Fruit fly (Drosophila melanogaster) whole organism, embryonic: ENCODE data around the gene Dhdds.
A peak's percentile ranks its signal among the peaks of the same experiment; 100 is the strongest.

ENCODE experiments used
- Abd-B ChIP-seq: fragments of 200-800 bp; sonication (Bioruptor generic); optimal IDR thresholded peaks from 2 replicates; lab custom pipeline; 2018; ENCODE audit warnings: missing biosample characterization, mild to moderate bottlenecking, missing genetic modification characterization, moderate library complexity
- Atf3 ChIP-seq: fragments of 200-800 bp; sonication (Bioruptor generic); optimal IDR thresholded peaks from 3 replicates; lab custom pipeline; 2016; ENCODE audit warnings: missing biosample characterization, missing genetic modification characterization
- CG10431 ChIP-seq: fragments of 200-800 bp; sonication (Bioruptor generic); optimal IDR thresholded peaks from 3 replicates; lab custom pipeline; 2018; ENCODE audit warnings: missing biosample characterization, mild to moderate bottlenecking, missing genetic modification characterization
- CG13296 ChIP-seq: fragments of 200-800 bp; sonication (Bioruptor generic); optimal IDR thresholded peaks from 3 replicates; lab custom pipeline; 2018; ENCODE audit warnings: missing biosample characterization, mild to moderate bottlenecking, missing genetic modification characterization
- CG14860 ChIP-seq: fragments of 200-800 bp; sonication (Bioruptor generic); IDR thresholded peaks from 3 replicates; pipeline ENCODE4 v1.3.6; 2022; ENCODE audit warnings: missing biosample characterization, missing genetic modification characterization; ENCODE audit not compliant: partially characterized antibody
- CG15073 ChIP-seq: fragments of 200-800 bp; sonication (Bioruptor generic); optimal IDR thresholded peaks from 2 replicates; lab custom pipeline; 2016; ENCODE audit warnings: missing biosample characterization, missing genetic modification characterization
- CG2129 ChIP-seq: fragments of 200-800 bp; sonication (Bioruptor generic); IDR thresholded peaks from 2 replicates; pipeline ENCODE4 v1.3.6; 2022; ENCODE audit warnings: missing biosample characterization, missing genetic modification characterization; ENCODE audit not compliant: partially characterized antibody
- CG2678 ChIP-seq: fragments of 200-800 bp; sonication (Bioruptor generic); optimal IDR thresholded peaks from 3 replicates; lab custom pipeline; 2019; ENCODE audit warnings: missing biosample characterization, mild to moderate bottlenecking, missing genetic modification characterization, moderate library complexity
- CG33557 ChIP-seq: fragments of 200-800 bp; sonication (Bioruptor generic); optimal IDR thresholded peaks from 2 replicates; lab custom pipeline; 2019; ENCODE audit warnings: missing biosample characterization, mild to moderate bottlenecking, missing genetic modification characterization, moderate library complexity
- CG3995 ChIP-seq: fragments of 200-800 bp; sonication (Bioruptor generic); optimal IDR thresholded peaks from 3 replicates; lab custom pipeline; 2016; ENCODE audit warnings: missing biosample characterization, missing genetic modification characterization
- CG4360 ChIP-seq: fragments of 200-800 bp; sonication (Bioruptor generic); IDR thresholded peaks from 2 replicates; pipeline ENCODE4 v1.3.6; 2022; ENCODE audit warnings: missing biosample characterization, missing genetic modification characterization
- CG43689 ChIP-seq: fragments of 200-800 bp; sonication (Bioruptor generic); IDR thresholded peaks from 2 replicates; pipeline ENCODE4 v1.3.6; 2022; ENCODE audit warnings: missing biosample characterization, missing genetic modification characterization
- CG4730 ChIP-seq: fragments of 200-800 bp; sonication (Bioruptor generic); IDR thresholded peaks from 2 replicates; pipeline ENCODE4 v1.3.6; 2022; ENCODE audit warnings: missing biosample characterization, missing genetic modification characterization
- CG8388 ChIP-seq: fragments of 200-800 bp; sonication (Bioruptor generic); optimal IDR thresholded peaks from 2 replicates; lab custom pipeline; 2019; ENCODE audit warnings: missing biosample characterization, mild to moderate bottlenecking, missing genetic modification characterization, moderate library complexity
- CG8924 ChIP-seq: fragments of 200-800 bp; optimal IDR thresholded peaks from 3 replicates; lab custom pipeline; 2019; ENCODE audit warnings: missing biosample characterization, mild to moderate bottlenecking, missing genetic modification characterization, moderate library complexity
- CG9215 ChIP-seq: fragments of 200-800 bp; sonication (Bioruptor generic); IDR thresholded peaks from 2 replicates; pipeline ENCODE4 v1.3.6; 2022; ENCODE audit warnings: missing biosample characterization, missing genetic modification characterization
- CTCF ChIP-seq: fragments of 200-800 bp; sonication (Bioruptor generic); optimal IDR thresholded peaks from 2 replicates; lab custom pipeline; 2017; ENCODE audit warnings: missing biosample characterization, mild to moderate bottlenecking, missing genetic modification characterization, moderate library complexity
- Dad ChIP-seq: fragments of 200-800 bp; sonication (Bioruptor generic); optimal IDR thresholded peaks from 3 replicates; lab custom pipeline; 2016; ENCODE audit warnings: missing biosample characterization, missing genetic modification characterization
- Eip74EF ChIP-seq, 2 experiments: fragments of 200-800 bp in 1 of 2; fragments of >200 bp in 1 of 2; sonication (Bioruptor generic) in 1 of 2; optimal IDR thresholded peaks; 2 replicates each; lab custom pipeline; 2017 to 2019; ENCODE audit warnings: missing biosample characterization in 2 of 2, missing genetic modification characterization in 2 of 2, mild to moderate bottlenecking in 1 of 2, moderate library complexity in 1 of 2
- Elba2 ChIP-seq: fragments of 200-800 bp; sonication (Bioruptor generic); optimal IDR thresholded peaks from 3 replicates; lab custom pipeline; 2016; ENCODE audit warnings: missing biosample characterization, missing genetic modification characterization
- H15 ChIP-seq: fragments of 200-800 bp; sonication (Bioruptor generic); IDR thresholded peaks from 3 replicates; pipeline ENCODE4 v1.3.6; 2022; ENCODE audit warnings: missing biosample characterization, missing genetic modification characterization
- HHEX ChIP-seq: fragments of 200-800 bp; sonication (Bioruptor generic); optimal IDR thresholded peaks from 3 replicates; lab custom pipeline; 2017; ENCODE audit warnings: missing biosample characterization, mild to moderate bottlenecking, missing genetic modification characterization, missing genetic modification reagents
- HLH4C ChIP-seq: fragments of 200-800 bp; sonication (Bioruptor generic); IDR thresholded peaks from 3 replicates; pipeline ENCODE4 v1.3.6; 2022; ENCODE audit warnings: missing biosample characterization, missing genetic modification characterization; ENCODE audit not compliant: partially characterized antibody
- Hmr ChIP-seq: fragments of 200-800 bp; sonication (Bioruptor generic); optimal IDR thresholded peaks from 3 replicates; lab custom pipeline; 2017; ENCODE audit warnings: mild to moderate bottlenecking, missing biosample characterization, missing genetic modification reagents, missing genetic modification characterization
- Hmx ChIP-seq: fragments of 200-800 bp; sonication (Bioruptor generic); optimal IDR thresholded peaks from 2 replicates; lab custom pipeline; 2016; ENCODE audit warnings: missing biosample characterization, missing genetic modification characterization
- Hr39 ChIP-seq: fragments of >200 bp; optimal IDR thresholded peaks from 2 replicates; lab custom pipeline; 2017
- Lpt ChIP-seq: fragments of >200 bp; optimal IDR thresholded peaks from 2 replicates; lab custom pipeline; 2018; ENCODE audit warnings: missing biosample characterization, missing genetic modification characterization
- Scr ChIP-seq: fragments of 200-800 bp; sonication (Bioruptor generic); IDR thresholded peaks from 2 replicates; pipeline ENCODE4 v1.3.6; 2022; ENCODE audit warnings: missing biosample characterization, missing genetic modification characterization; ENCODE audit not compliant: partially characterized antibody
- abd-A ChIP-seq: fragments of 200-800 bp; sonication (Bioruptor generic); optimal IDR thresholded peaks from 3 replicates; lab custom pipeline; 2019; ENCODE audit warnings: missing biosample characterization, mild to moderate bottlenecking, missing genetic modification characterization, moderate library complexity
- bowl ChIP-seq: fragments of 200-800 bp; sonication (Bioruptor generic); IDR thresholded peaks from 2 replicates; pipeline ENCODE4 v1.3.6; 2022; ENCODE audit warnings: missing biosample characterization, missing genetic modification characterization
- bsh ChIP-seq, 2 experiments: fragments of 200-800 bp; sonication (Bioruptor generic); optimal IDR thresholded peaks; 2 replicates each; lab custom pipeline; 2017 to 2018; ENCODE audit warnings: mild to moderate bottlenecking in 2 of 2, missing biosample characterization in 2 of 2, missing genetic modification characterization in 2 of 2, moderate library complexity in 1 of 2
- da ChIP-seq: fragments of 200-800 bp; sonication (Bioruptor generic); optimal IDR thresholded peaks from 2 replicates; lab custom pipeline; 2016; ENCODE audit warnings: missing biosample characterization, missing genetic modification characterization
- ems ChIP-seq: fragments of 200-800 bp; sonication (Bioruptor generic); optimal IDR thresholded peaks from 3 replicates; lab custom pipeline; 2016; ENCODE audit warnings: missing biosample characterization, missing genetic modification characterization
- fd102C ChIP-seq: fragments of 200-800 bp; sonication (Bioruptor generic); optimal IDR thresholded peaks from 2 replicates; lab custom pipeline; 2018; ENCODE audit warnings: missing biosample characterization, mild to moderate bottlenecking, missing genetic modification characterization, moderate library complexity
- fu2 ChIP-seq: fragments of 200-800 bp; sonication (Bioruptor generic); optimal IDR thresholded peaks from 2 replicates; lab custom pipeline; 2016; ENCODE audit warnings: missing biosample characterization, missing genetic modification characterization
- grn ChIP-seq: fragments of 200-800 bp; sonication (Bioruptor generic); optimal IDR thresholded peaks from 3 replicates; lab custom pipeline; 2017; ENCODE audit warnings: missing biosample characterization, missing genetic modification characterization
- gsb ChIP-seq: fragments of 200-800 bp; sonication (Bioruptor generic); IDR thresholded peaks from 2 replicates; pipeline ENCODE4 v1.3.6; 2022; ENCODE audit warnings: missing biosample characterization, missing genetic modification characterization
- h ChIP-seq: fragments of >200 bp; optimal IDR thresholded peaks from 2 replicates; lab custom pipeline; 2017
- ham ChIP-seq: fragments of 200-800 bp; sonication (Bioruptor generic); IDR thresholded peaks from 2 replicates; pipeline ENCODE4 v1.3.6; 2022; ENCODE audit warnings: missing biosample characterization, missing genetic modification characterization
- insv ChIP-seq, 2 experiments: fragments of 200-800 bp; sonication (Bioruptor generic); optimal IDR thresholded peaks; 3 replicates each; lab custom pipeline; 2016 to 2018; ENCODE audit warnings: missing biosample characterization in 2 of 2, missing genetic modification characterization in 2 of 2
- mld ChIP-seq: fragments of 200-800 bp; sonication (Bioruptor generic); IDR thresholded peaks from 3 replicates; pipeline ENCODE4 v1.3.6; 2022; ENCODE audit warnings: missing biosample characterization, missing genetic modification characterization; ENCODE audit not compliant: partially characterized antibody
- otp ChIP-seq: fragments of 200-800 bp; sonication (Bioruptor generic); IDR thresholded peaks from 3 replicates; pipeline ENCODE4, ENCODE4 v1.3.6; 2022; ENCODE audit warnings: missing biosample characterization, missing genetic modification characterization
- p53 ChIP-seq: fragments of 200-800 bp; sonication (Bioruptor generic); optimal IDR thresholded peaks from 2 replicates; lab custom pipeline; 2016; ENCODE audit warnings: missing biosample characterization, missing genetic modification characterization
- pnt ChIP-seq: fragments of 200-800 bp; sonication (Bioruptor generic); optimal IDR thresholded peaks from 3 replicates; lab custom pipeline; 2016; ENCODE audit warnings: missing biosample characterization, missing genetic modification characterization
- sens-2 ChIP-seq: fragments of 200-800 bp; sonication (Bioruptor generic); IDR thresholded peaks from 2 replicates; pipeline ENCODE4 v1.3.6; 2022; ENCODE audit warnings: missing biosample characterization, missing genetic modification characterization
- sim ChIP-seq: fragments of 200-800 bp; sonication (Bioruptor generic); IDR thresholded peaks from 2 replicates; pipeline ENCODE4 v1.3.6; 2022; ENCODE audit warnings: missing biosample characterization, missing genetic modification characterization
- sisA ChIP-seq: fragments of 200-800 bp; sonication (Bioruptor generic); IDR thresholded peaks from 2 replicates; pipeline ENCODE4 v1.3.6; 2022; ENCODE audit warnings: missing biosample characterization, missing genetic modification characterization
- slp2 ChIP-seq: fragments of 200-800 bp; sonication (Bioruptor generic); optimal IDR thresholded peaks from 2 replicates; lab custom pipeline; 2016; ENCODE audit warnings: missing biosample characterization, missing genetic modification characterization
- tap ChIP-seq: fragments of 200-800 bp; optimal IDR thresholded peaks from 3 replicates; lab custom pipeline; 2019; ENCODE audit warnings: missing biosample characterization, mild to moderate bottlenecking, missing genetic modification characterization, moderate library complexity
- tna ChIP-seq: fragments of 200-800 bp; sonication (Bioruptor generic); IDR thresholded peaks from 2 replicates; pipeline ENCODE4 v1.3.6; 2022; ENCODE audit warnings: missing biosample characterization, missing genetic modification characterization; ENCODE audit not compliant: partially characterized antibody
- unc-4 ChIP-seq: fragments of 200-800 bp; sonication (Bioruptor generic); IDR thresholded peaks from 2 replicates; pipeline ENCODE4 v1.3.6; 2022; ENCODE audit warnings: missing biosample characterization, missing genetic modification characterization; ENCODE audit not compliant: partially characterized antibody

Dhdds gene

dm6 chrX:7934679-7935078, 1.5 kb upstream of the Dhdds start, which contains the start of gene RpS14b (continued):
- TF ChIP-seq mld: peak; percentile 52; the same call in 2 of the 3 replicates
- no peak for TF ChIP-seq CG8924
- TF ChIP-seq sim (GFP tag; lab: Robert Waterston, UW): peak; percentile 42; the same call in 1 of the 2 replicates
- peak; percentile 81 for TF ChIP-seq CG13296 (GFP tag; lab: Kevin White, UChicago)
- TF ChIP-seq tna (GFP tag; lab: Robert Waterston, UW): 0 out of 2 replicates have a peak, but pooled peaks have one; percentile 33
- peak; percentile 48 for TF ChIP-seq da
- TF ChIP-seq grn (GFP tag; lab: Kevin White, UChicago): peak; percentile 6
- 0 out of 2 replicates have a peak, but pooled peaks have one; percentile 31 for TF ChIP-seq sens-2 (GFP tag; lab: Robert Waterston, UW)
- TF ChIP-seq h (lab: Kevin White, UChicago): no peak
- peak; percentile 45 for TF ChIP-seq Dad (GFP tag; lab: Kevin White, UChicago)
- peak; percentile 51; the same call in 1 of the 2 replicates for TF ChIP-seq gsb
- TF ChIP-seq Hmr (GFP tag; lab: Kevin White, UChicago): peak; percentile 85
- peak; percentile 72 for TF ChIP-seq HLH4C (GFP tag; lab: Robert Waterston, UW)
- TF ChIP-seq tap: no peak
- no peak for TF ChIP-seq Lpt (GFP tag; lab: Kevin White, UChicago)
- TF ChIP-seq H15 (GFP tag; lab: Robert Waterston, UW): peak; percentile 44; the same call in 1 of the 3 replicates
- peak; percentile 79 for TF ChIP-seq unc-4
- peak; percentile 31 for TF ChIP-seq CG2678 (tag; lab: Kevin White, UChicago)
- TF ChIP-seq CG4730 (GFP tag; lab: Robert Waterston, UW): peak; percentile 40; the same call in 1 of the 2 replicates
- TF ChIP-seq HHEX (GFP tag; lab: Kevin White, UChicago): peak; percentile 68
- peak; percentile 8; the same call in 1 of the 2 replicates for TF ChIP-seq CG43689 (GFP tag; lab: Robert Waterston, UW)
- TF ChIP-seq CG4360: peak; percentile 65
- TF ChIP-seq CG8388 (GFP tag; lab: Kevin White, UChicago): no peak
- TF ChIP-seq Hmx (GFP tag; lab: Kevin White, UChicago): no peak
- peak; percentile 31 for TF ChIP-seq fu2 (GFP tag; lab: Kevin White, UChicago)
- TF ChIP-seq Scr (GFP tag; lab: Robert Waterston, UW): peak; percentile 73
- peak; percentile 6 for TF ChIP-seq slp2 (GFP tag; lab: Kevin White, UChicago)
- TF ChIP-seq CG2129: peak; percentile 32
- TF ChIP-seq CG9215 (GFP tag; lab: Robert Waterston, UW): no peak
- no peak for TF ChIP-seq pnt (GFP tag; lab: Kevin White, UChicago)
- peak; percentile 55; the same call in 2 of the 3 replicates for TF ChIP-seq CG14860
- TF ChIP-seq otp (GFP tag; lab: Robert Waterston, UW): peak; percentile 68; the same call in 2 of the 3 replicates
- peak in 1 of 2 experiments; percentile 43 for TF ChIP-seq insv (GFP tag; optimal IDR thresholded peaks at IDR 0.05; lab: Kevin White, UChicago)
- no peak for TF ChIP-seq Eip74EF (GFP tag; optimal IDR thresholded peaks at IDR 0.05; lab: Kevin White, UChicago)
- peak; percentile 21 for TF ChIP-seq CG33557 (GFP tag; lab: Kevin White, UChicago)
- TF ChIP-seq ems (GFP tag; lab: Kevin White, UChicago): peak; percentile 41
- TF ChIP-seq CG10431: peak; percentile 39
- peak; percentile 52 for TF ChIP-seq Atf3 (GFP tag; lab: Kevin White, UChicago)
- peak in 1 of 2 experiments; percentile 21 for TF ChIP-seq bsh (GFP tag; optimal IDR thresholded peaks at IDR 0.05; lab: Kevin White, UChicago)
- no peak for TF ChIP-seq fd102C
- TF ChIP-seq CG3995 (GFP tag; lab: Kevin White, UChicago): peak; percentile 5
- no peak for TF ChIP-seq Hr39 (lab: Kevin White, UChicago)
- TF ChIP-seq CTCF (GFP tag; lab: Kevin White, UChicago): peak; percentile 26
- TF ChIP-seq abd-A (tag; lab: Kevin White, UChicago): no peak
- TF ChIP-seq sisA: peak; percentile 24; the same call in 1 of the 2 replicates
- TF ChIP-seq CG15073: no peak
- TF ChIP-seq Elba2: no peak
- TF ChIP-seq bowl (GFP tag; lab: Robert Waterston, UW): no peak
- no peak for TF ChIP-seq Abd-B
- peak; percentile 23 for TF ChIP-seq p53 (GFP tag; lab: Kevin White, UChicago)
- no peak; the same call in 1 of the 2 replicates for TF ChIP-seq ham (GFP tag; lab: Robert Waterston, UW)
